Worm (Caenorhabditis elegans): ENCODE measurements around the gene C43G2.3.
"Not testable (repeated sequence)": the region's sequence is repeated elsewhere in the genome, so short reads cannot be mapped to it uniquely, and the experiment has no call there.

Gene C43G2.3

DNA sequence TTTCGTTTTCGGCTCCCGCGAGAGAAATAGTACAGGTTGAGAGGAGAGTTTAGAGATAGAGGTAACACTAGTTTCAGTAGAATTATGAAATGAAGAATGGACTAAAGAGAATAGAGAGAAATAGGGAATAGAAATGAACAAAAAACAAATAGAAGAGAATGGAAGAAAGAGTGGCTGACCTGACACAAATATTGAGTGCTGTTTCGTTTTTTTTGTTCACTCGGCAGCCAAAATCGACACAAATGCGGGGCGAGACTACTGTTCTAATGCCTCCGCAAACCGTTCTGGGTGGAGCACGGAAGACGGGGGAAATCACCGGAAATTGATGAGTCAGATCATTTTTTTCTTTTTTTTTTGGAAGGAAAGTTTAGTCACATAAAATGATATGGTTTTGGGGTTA is 5.4 kb upstream of the C43G2.3 start:
- TF ChIP-seq unc-62 (GFP tag; optimal IDR thresholded peaks at IDR 0.05): no peak

DNA sequence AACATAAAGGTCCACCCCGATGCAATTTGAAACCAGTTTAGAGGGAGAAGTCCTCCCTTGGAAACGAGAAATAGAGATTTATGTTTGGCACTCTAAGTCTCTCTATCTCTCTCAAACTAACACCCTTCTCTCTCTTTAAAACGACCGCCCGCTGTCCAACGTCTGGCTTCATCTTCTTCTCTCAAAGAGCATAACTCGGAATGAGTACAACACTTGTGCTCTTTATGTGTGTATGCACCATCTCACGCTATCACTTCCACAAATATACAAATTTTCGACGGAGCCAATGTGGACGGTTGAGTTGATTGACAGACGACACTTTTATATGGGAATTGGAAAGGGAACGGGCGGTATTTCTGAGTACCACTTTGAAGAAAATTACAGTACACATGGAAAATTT is 3.7 kb upstream of the C43G2.3 start:
- TF ChIP-seq unc-62 (GFP tag; optimal IDR thresholded peaks at IDR 0.05): no peak

DNA sequence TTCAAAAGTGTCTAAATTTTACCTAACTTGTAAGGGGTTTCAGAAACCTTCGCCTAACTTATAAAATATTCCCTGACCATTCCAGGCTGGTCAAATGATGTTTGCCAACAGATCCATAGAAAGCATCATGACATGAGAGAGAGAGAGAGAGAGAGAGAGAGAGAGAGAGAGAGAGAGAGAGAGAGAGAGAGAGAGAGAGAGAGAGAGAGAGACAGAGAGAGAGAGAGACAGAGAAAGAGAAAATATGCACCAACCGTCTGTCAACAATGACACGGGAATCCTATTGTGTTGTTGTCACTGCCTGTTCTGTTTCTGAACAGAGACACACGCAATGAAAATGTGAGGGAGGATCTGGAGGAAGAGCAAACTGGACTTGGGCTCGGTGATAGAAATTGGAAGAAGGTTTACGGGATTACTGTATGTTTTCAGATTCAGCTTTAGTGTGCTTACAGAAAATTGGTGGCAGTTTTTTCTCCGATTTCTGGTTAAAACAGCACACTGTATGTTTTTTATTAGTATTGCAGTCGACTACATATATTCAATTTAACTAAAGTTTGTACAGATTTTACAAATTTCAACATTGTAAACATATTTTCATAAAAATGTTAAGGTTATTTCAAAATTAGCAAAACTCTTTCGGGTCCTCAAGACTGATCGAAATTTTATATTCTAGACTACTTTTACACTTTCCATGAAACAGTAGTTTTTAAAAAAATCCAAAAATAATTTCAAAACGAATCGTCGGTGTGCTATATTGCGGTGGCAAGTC is 1.9 kb upstream of the C43G2.3 start:
- no peak for TF ChIP-seq unc-62 (GFP tag; optimal IDR thresholded peaks at IDR 0.05)

- no peak for TF ChIP-seq unc-62 (GFP tag; optimal IDR thresholded peaks at IDR 0.05)
Measured at ce11 chrIV:6576728-6577101, 1.3 kb upstream of the C43G2.3 start.

DNA sequence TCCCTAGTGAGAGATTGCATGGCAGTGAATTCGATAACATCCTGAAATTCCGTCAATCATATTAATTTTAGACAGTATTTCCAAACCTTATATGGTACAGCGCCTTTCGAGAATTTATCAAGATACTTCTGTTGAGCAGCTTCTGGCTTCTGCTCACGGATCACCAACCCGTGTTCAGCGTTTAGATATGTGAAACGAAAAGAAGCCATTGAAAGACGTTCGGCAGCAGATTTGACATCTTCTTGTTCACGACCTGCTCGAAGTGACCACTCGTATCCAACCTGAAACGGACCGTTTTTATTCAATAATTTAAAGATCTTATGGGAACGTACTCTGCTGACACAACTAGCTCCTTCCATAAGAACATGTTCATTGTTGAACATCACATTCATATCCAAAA is 3.6 kb downstream of the C43G2.3 start:
- no peak for TF ChIP-seq unc-62 (GFP tag; optimal IDR thresholded peaks at IDR 0.05)

DNA sequence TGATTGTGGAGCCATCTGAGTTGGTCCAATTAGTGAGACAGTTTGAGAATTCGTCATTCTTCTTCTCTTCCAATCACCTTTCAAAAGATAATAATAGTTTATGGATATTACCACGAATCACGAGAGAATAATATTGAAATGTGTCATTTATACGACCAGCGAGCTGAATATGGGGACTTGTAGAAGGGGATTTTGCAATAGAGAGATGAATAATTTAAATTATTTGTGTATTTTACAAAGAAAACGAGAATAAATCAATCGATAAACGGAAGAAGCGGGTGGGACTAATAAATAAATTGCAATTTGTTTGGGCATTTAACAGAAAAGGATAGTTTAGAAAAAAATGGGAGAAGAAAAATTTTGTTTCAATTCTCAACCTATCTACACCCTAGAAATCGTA is 4.6 kb downstream of the C43G2.3 start, which contains the start of gene odr-8:
Gene odr-8, minus strand, starts transcription at position 101 of the 400 bp plus-strand sequence.
- TF ChIP-seq unc-62 (GFP tag; optimal IDR thresholded peaks at IDR 0.05): no peak

- no peak for TF ChIP-seq unc-62 (GFP tag; optimal IDR thresholded peaks at IDR 0.05)
Measured at ce11 chrIV:6585397-6585921, 7.4 kb downstream of the C43G2.3 start, which contains the start of the genes F38A5.2 and dnj-11. Gene F38A5.2 (minus strand): TSS chrIV:6585400. Gene dnj-11 (plus strand): TSS chrIV:6585871.

DNA sequence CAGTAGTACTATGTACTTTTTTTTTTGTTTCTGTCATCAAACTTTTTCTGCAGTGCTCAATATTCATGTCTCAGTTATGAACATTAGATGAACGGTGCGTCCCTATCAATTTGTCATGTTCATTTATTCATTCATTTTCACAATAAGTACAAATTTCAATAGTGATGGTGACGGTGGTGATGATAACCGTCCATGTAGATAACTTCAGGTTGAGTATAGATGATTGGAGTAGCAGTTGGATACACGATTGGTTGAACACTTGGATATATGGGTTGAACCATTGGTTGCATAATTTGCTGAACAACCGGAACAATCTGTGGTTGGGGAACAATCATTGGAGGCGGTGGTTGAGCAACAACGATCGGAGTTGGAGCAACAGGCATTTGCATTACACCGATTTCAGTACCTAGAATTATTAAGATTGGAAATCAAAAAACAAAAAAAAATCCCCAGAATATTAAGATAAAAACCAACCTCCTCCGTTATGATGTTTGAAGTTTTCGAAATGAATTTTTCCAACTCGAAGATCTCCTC is 10.1 kb downstream of the C43G2.3 start:
- no peak for TF ChIP-seq unc-62 (GFP tag; optimal IDR thresholded peaks at IDR 0.05)

DNA sequence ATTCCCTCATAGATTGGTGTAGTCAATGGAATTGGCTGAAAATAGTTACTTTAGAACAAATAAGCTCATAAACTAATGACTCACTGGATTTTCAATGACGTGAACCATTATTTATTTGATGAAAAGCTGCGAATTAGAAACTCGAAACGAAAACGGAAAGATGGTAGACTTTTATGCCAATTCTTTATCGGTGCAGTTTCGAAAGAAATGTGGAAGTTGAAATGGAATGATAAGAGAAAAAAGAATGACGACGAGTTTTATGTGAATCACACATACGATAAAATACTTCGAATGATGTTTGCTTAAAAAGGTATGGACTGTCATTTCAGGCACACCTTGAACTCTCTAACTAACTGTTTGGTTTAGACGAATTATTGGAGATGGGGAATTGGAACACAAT is 12.0 kb downstream of the C43G2.3 start, which contains the start of the genes lec-11 and irld-7:
Gene lec-11, minus strand, starts transcription at position 126 of the 400 bp plus-strand sequence.
Gene irld-7, plus strand, starts transcription at position 332 of the 400 bp plus-strand sequence.
- no peak for TF ChIP-seq unc-62 (GFP tag; optimal IDR thresholded peaks at IDR 0.05)

ce11 chrIV:6591010-6591746 is 13.2 kb downstream of the C43G2.3 start, which contains the start of the genes nspb-1 and nspb-2:
Gene nspb-1 (minus strand): TSS chrIV:6591110.
Gene nspb-2 (plus strand): TSS chrIV:6591696.
- not testable (repeated sequence) for TF ChIP-seq unc-62 (GFP tag; optimal IDR thresholded peaks at IDR 0.05)

DNA sequence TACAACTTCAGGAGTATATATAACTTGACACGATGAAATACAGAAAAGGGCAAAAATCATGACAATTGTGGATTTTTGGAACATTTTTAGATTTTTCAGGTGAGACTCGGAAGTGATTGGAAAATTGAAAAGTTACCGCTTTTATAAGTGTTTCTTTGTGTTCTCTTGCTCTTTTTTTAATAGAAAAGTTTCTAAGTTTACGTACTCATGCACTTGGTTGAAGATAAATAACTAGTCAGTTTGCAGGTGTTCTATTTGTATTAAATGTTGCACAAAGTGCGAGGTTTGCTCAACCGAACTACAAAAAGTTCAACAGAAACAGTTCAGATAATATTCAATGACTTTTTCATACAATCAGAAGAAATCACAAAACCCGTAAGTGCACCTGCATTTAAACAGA is 16.9 kb downstream of the C43G2.3 start, which contains the start of gene nspb-3:
Gene nspb-3, minus strand, starts transcription at position 101 of the 400 bp plus-strand sequence.
- not testable (repeated sequence) for TF ChIP-seq unc-62 (GFP tag; optimal IDR thresholded peaks at IDR 0.05)

ce11 chrIV:6595912-6596311 is 17.9 kb downstream of the C43G2.3 start, which contains the start of gene F38A5.22:
Gene F38A5.22 (minus strand): TSS chrIV:6595940.
- TF ChIP-seq unc-62 (GFP tag; optimal IDR thresholded peaks at IDR 0.05): no peak

DNA sequence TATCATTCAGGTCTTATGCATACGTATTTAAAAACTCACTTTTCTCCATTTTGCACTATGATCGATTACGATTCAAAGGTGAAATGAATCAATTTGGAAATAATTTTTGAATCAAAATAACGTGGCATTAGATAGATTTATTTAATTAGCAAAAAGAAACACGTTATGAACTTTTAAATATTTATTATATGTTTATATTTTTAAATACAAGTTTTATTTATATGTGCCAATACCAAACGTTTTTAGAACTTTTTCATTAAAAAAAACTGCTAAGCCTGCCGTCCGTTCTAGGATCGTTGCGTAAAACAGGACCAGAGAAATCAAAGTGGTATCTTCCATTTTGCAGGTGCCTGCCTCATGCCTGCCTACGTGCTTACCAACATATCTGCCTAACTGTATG is 19.3 kb downstream of the C43G2.3 start, which contains the start of gene F38A5.6:
Gene F38A5.6, minus strand, starts transcription at position 101 of the 400 bp plus-strand sequence.
- no peak for TF ChIP-seq unc-62 (GFP tag; optimal IDR thresholded peaks at IDR 0.05)

ce11 chrIV:6597918-6598317 is 19.9 kb downstream of the C43G2.3 start, which contains the start of gene nspb-4:
Gene nspb-4 (plus strand): TSS chrIV:6598218.
- not testable (repeated sequence) for TF ChIP-seq unc-62 (GFP tag; optimal IDR thresholded peaks at IDR 0.05)

DNA sequence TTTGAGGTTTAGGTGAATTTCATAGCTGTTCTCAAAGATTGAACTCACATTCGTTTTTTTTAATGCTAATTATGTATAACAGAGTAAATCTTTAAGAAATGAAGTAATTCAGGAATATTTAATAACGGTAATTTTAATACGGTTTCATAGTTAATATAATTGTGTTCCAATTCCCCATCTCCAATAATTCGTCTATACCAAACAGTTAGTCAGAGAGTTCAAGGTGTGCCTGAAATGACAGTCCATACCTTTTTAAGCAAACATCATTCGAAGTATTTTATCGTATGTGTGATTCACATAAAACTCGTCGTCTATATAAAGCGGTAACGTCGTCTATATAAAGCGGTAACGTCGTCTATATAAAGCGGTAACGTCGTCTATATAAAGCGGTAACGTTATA is 20.7 kb downstream of the C43G2.3 start, which contains the start of gene nspb-5:
Gene nspb-5, plus strand, starts transcription at position 301 of the 400 bp plus-strand sequence.
- TF ChIP-seq unc-62 (GFP tag; optimal IDR thresholded peaks at IDR 0.05): not testable (repeated sequence)

All from whole organism, dauer.